Worm (Caenorhabditis elegans) whole organism, L4/young adult: Measurements from ENCODE around the gene F56D2.3.

Experiments
- W03F9.2 ChIP-seq: fragments of 150-350 bp; optimal IDR thresholded peaks from 2 replicates; lab custom pipeline; 2014; ENCODE audit warnings: missing biosample characterization, missing genetic modification characterization
- dao-5 ChIP-seq: sonication (generic microtip); optimal IDR thresholded peaks from 2 replicates; lab custom pipeline; 2016; ENCODE audit warnings: missing genotype, missing genetic modification characterization, moderate library complexity, missing compliant biosample characterization
- him-1 ChIP-seq: sonication (generic microtip); optimal IDR thresholded peaks from 2 replicates; lab custom pipeline; 2016; ENCODE audit warnings: missing genotype, missing genetic modification reagents, missing genetic modification characterization, missing compliant biosample characterization

ce11 chrIII:5568679-5569078 lies 16.1 kb upstream of the F56D2.3 start, which contains the start of gene nspb-12:
- TF ChIP-seq W03F9.2 (tag; lab: Kevin White, UChicago) = no peak
- no peak for TF ChIP-seq dao-5 (tag; lab: Kevin White, UChicago)
- no peak for TF ChIP-seq him-1 (tag; lab: Kevin White, UChicago)
